Worm (Caenorhabditis elegans): ENCODE results near the gene Y32F6A.5.

DNA sequence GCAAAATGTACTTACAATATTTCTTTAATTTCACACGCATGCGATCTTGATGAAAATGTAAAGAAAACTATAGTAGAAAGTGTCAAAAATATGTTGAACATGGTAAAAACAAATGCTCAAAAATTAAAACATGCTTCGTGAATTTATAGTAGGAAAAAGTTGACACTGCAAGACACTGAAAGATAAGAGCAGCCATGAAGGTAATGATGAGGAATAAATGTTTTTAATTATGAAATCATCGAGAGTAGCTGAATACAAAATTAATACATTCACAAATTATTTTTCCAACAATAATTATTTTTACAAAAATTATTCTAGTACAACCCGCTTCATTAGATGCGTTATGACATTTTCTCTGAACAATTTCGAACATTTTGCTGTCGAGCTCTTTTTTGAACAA, 36.5 kb downstream of the Y32F6A.5 start, which contains the start of gene F15H10.10:
- TF ChIP-seq fos-1 (tag; optimal IDR thresholded peaks at IDR 0.05) = no peak
- TF ChIP-seq dsc-1 (tag; optimal IDR thresholded peaks at IDR 0.05) = no peak
- TF ChIP-seq elt-2 (tag; optimal IDR thresholded peaks at IDR 0.05) = no peak
- TF ChIP-seq unc-130 (tag; optimal IDR thresholded peaks at IDR 0.05) = no peak
- no peak for TF ChIP-seq unc-86 (tag; optimal IDR thresholded peaks at IDR 0.05)
- no peak for TF ChIP-seq pqm-1 (tag; optimal IDR thresholded peaks at IDR 0.05)
- no peak for TF ChIP-seq snpc-4 (tag; optimal IDR thresholded peaks at IDR 0.05)
- no peak for TF ChIP-seq lin-39 (tag; optimal IDR thresholded peaks at IDR 0.05)
- TF ChIP-seq aha-1 (tag; optimal IDR thresholded peaks at IDR 0.05) = no peak
- no peak for TF ChIP-seq efl-1 (optimal IDR thresholded peaks at IDR 0.05)
- TF ChIP-seq efl-1 (GFP tag; optimal IDR thresholded peaks at IDR 0.05 in 1 of 2) = no peak
- no peak for TF ChIP-seq skn-1 (tag; optimal IDR thresholded peaks at IDR 0.05)

Measured in whole organism, L1 larva.